Worm (Caenorhabditis elegans) whole organism, mixed stage, embryonic: ENCODE measurements around the gene C17H11.1.

Experiments used
- M03D4.4 ChIP-seq: sonication (generic microtip); optimal IDR thresholded peaks from 2 replicates; lab custom pipeline; 2017; ENCODE audit warnings: mild to moderate bottlenecking, missing genetic modification characterization, missing compliant biosample characterization
- bed-3 ChIP-seq: fragments of 200-800 bp; sonication (Bioruptor generic); optimal IDR thresholded peaks from 3 replicates; lab custom pipeline; 2018; ENCODE audit warnings: mild to moderate bottlenecking, missing genetic modification characterization, moderate library complexity, missing compliant biosample characterization
- blmp-1 ChIP-seq: fragments of 150-350 bp; optimal IDR thresholded peaks from 2 replicates; lab custom pipeline; 2014; ENCODE audit warnings: missing biosample characterization, missing genetic modification characterization
- ceh-39 ChIP-seq: fragments of 150-350 bp; optimal IDR thresholded peaks from 2 replicates; lab custom pipeline; 2014; ENCODE audit warnings: missing biosample characterization, missing genetic modification characterization
- ceh-43 ChIP-seq: fragments of 200-800 bp; sonication (Bioruptor generic); optimal IDR thresholded peaks from 2 replicates; lab custom pipeline; 2018; ENCODE audit warnings: mild to moderate bottlenecking, missing genetic modification characterization, moderate library complexity, missing compliant biosample characterization
- ceh-83 ChIP-seq: fragments of 200-800 bp; sonication (Bioruptor generic); optimal IDR thresholded peaks from 2 replicates; lab custom pipeline; 2018; ENCODE audit warnings: mild to moderate bottlenecking, missing genetic modification characterization, missing compliant biosample characterization
- ces-1 ChIP-seq: fragments of 150-350 bp; optimal IDR thresholded peaks from 2 replicates; lab custom pipeline; 2014; ENCODE audit warnings: missing biosample characterization, missing genetic modification reagents, missing genetic modification characterization
- cnd-1 ChIP-seq: fragments of 200-800 bp; sonication (Bioruptor generic); optimal IDR thresholded peaks from 2 replicates; lab custom pipeline; 2018; ENCODE audit warnings: mild to moderate bottlenecking, missing genetic modification characterization, missing compliant biosample characterization
- drap-1 ChIP-seq: fragments of 200-800 bp; sonication (Bioruptor generic); optimal IDR thresholded peaks from 3 replicates; lab custom pipeline; 2018; ENCODE audit warnings: mild to moderate bottlenecking, missing genetic modification characterization, missing compliant biosample characterization
- elt-1 ChIP-seq: sonication (generic microtip); optimal IDR thresholded peaks from 2 replicates; lab custom pipeline; 2017; ENCODE audit warnings: missing genetic modification characterization, mild to moderate bottlenecking, missing compliant biosample characterization, antibody characterized with exemption, moderate library complexity, borderline replicate concordance; ENCODE audit not compliant: insufficient read depth
- elt-3 ChIP-seq: fragments of 150-350 bp; optimal IDR thresholded peaks from 2 replicates; lab custom pipeline; 2014; ENCODE audit warnings: missing biosample characterization, missing genetic modification characterization
- flh-1 ChIP-seq: fragments of 200-800 bp; sonication (Bioruptor generic); optimal IDR thresholded peaks from 2 replicates; lab custom pipeline; 2018; ENCODE audit warnings: mild to moderate bottlenecking, missing genetic modification characterization, moderate library complexity, missing compliant biosample characterization
- ham-2 ChIP-seq: fragments of 200-800 bp; sonication (Bioruptor generic); optimal IDR thresholded peaks from 2 replicates; lab custom pipeline; 2018; ENCODE audit warnings: mild to moderate bottlenecking, missing genetic modification characterization, missing compliant biosample characterization
- hlh-1 ChIP-seq: fragments of 150-350 bp; optimal IDR thresholded peaks from 2 replicates; lab custom pipeline; 2014; ENCODE audit warnings: missing biosample characterization, missing genetic modification reagents, missing genetic modification characterization
- lin-13 ChIP-seq: fragments of 150-350 bp; optimal IDR thresholded peaks from 2 replicates; lab custom pipeline; 2014; ENCODE audit warnings: missing biosample characterization, missing genetic modification characterization
- lin-32 ChIP-seq: fragments of 200-800 bp; sonication (Bioruptor generic); optimal IDR thresholded peaks from 2 replicates; lab custom pipeline; 2018; ENCODE audit warnings: mild to moderate bottlenecking, missing genetic modification characterization, missing compliant biosample characterization
- lsy-2 ChIP-seq: fragments of 150-350 bp; optimal IDR thresholded peaks from 2 replicates; lab custom pipeline; 2014; ENCODE audit warnings: missing biosample characterization, missing genetic modification characterization
- mab-5 ChIP-seq: fragments of 150-350 bp; optimal IDR thresholded peaks from 2 replicates; lab custom pipeline; 2014; ENCODE audit warnings: missing biosample characterization, missing genetic modification characterization
- mep-1 ChIP-seq: fragments of 150-350 bp; optimal IDR thresholded peaks from 2 replicates; lab custom pipeline; 2017; ENCODE audit warnings: missing biosample characterization, missing genetic modification reagents, missing genetic modification characterization, inconsistent platforms
- mls-2 ChIP-seq: sonication (generic microtip); optimal IDR thresholded peaks from 2 replicates; lab custom pipeline; 2016; ENCODE audit warnings: mild to moderate bottlenecking, missing genetic modification characterization, moderate library complexity, missing compliant biosample characterization
- nhr-12 ChIP-seq: fragments of 150-350 bp; optimal IDR thresholded peaks from 2 replicates; lab custom pipeline; 2014; ENCODE audit warnings: missing biosample characterization, missing genetic modification characterization
- nhr-2 ChIP-seq: fragments of 150-350 bp; optimal IDR thresholded peaks from 2 replicates; lab custom pipeline; 2014; ENCODE audit warnings: missing biosample characterization, missing genetic modification characterization
- nhr-237 ChIP-seq: fragments of 150-350 bp; optimal IDR thresholded peaks from 2 replicates; lab custom pipeline; 2014; ENCODE audit warnings: missing biosample characterization, missing genetic modification characterization
- nhr-28 ChIP-seq: fragments of 150-350 bp; optimal IDR thresholded peaks from 2 replicates; lab custom pipeline; 2014; ENCODE audit warnings: missing biosample characterization, missing genetic modification characterization
- nhr-76 ChIP-seq: sonication (generic microtip); optimal IDR thresholded peaks from 2 replicates; lab custom pipeline; 2017; ENCODE audit warnings: missing biosample characterization, missing genetic modification characterization
- pha-4 ChIP-seq: fragments of 150-350 bp; optimal IDR thresholded peaks from 2 replicates; lab custom pipeline; 2018; ENCODE audit warnings: missing biosample characterization, missing genetic modification reagents, missing genetic modification characterization
- sem-2 ChIP-seq: fragments of 200-800 bp; sonication (Bioruptor generic); optimal IDR thresholded peaks from 2 replicates; lab custom pipeline; 2018; ENCODE audit warnings: mild to moderate bottlenecking, missing genetic modification characterization, missing compliant biosample characterization
- snpc-4 ChIP-seq: fragments of 150-350 bp; optimal IDR thresholded peaks from 2 replicates; lab custom pipeline; 2014; ENCODE audit warnings: missing biosample characterization, missing genetic modification characterization
- sptf-1 ChIP-seq: sonication (generic microtip); optimal IDR thresholded peaks from 2 replicates; lab custom pipeline; 2017; ENCODE audit warnings: mild to moderate bottlenecking, missing genetic modification characterization, moderate library complexity, missing compliant biosample characterization
- tbx-8 ChIP-seq: fragments of 200-800 bp; sonication (Bioruptor generic); optimal IDR thresholded peaks from 2 replicates; lab custom pipeline; 2018; ENCODE audit warnings: mild to moderate bottlenecking, missing genetic modification characterization, moderate library complexity, missing compliant biosample characterization
- unc-120 ChIP-seq: sonication (generic microtip); optimal IDR thresholded peaks from 2 replicates; lab custom pipeline; 2017; ENCODE audit warnings: missing genetic modification characterization, missing compliant biosample characterization; ENCODE audit not compliant: poor library complexity, severe bottlenecking
- unc-39 ChIP-seq: fragments of 150-350 bp; optimal IDR thresholded peaks from 2 replicates; lab custom pipeline; 2014; ENCODE audit warnings: missing biosample characterization, missing genetic modification characterization
- unc-62 ChIP-seq: fragments of 150-350 bp; optimal IDR thresholded peaks from 2 replicates; lab custom pipeline; 2014; ENCODE audit warnings: missing biosample characterization, missing genetic modification reagents, missing genetic modification characterization
- zip-8 ChIP-seq: fragments of 150-350 bp; optimal IDR thresholded peaks from 2 replicates; lab custom pipeline; 2014; ENCODE audit warnings: missing biosample characterization, missing genetic modification characterization
- ztf-11 ChIP-seq: fragments of 150-350 bp; optimal IDR thresholded peaks from 2 replicates; lab custom pipeline; 2014; ENCODE audit warnings: missing biosample characterization, missing genetic modification characterization

Gene C17H11.1

ce11 chrX:8151409-8151808, 22.3 kb upstream of the C17H11.1 start:
- TF ChIP-seq ceh-83 (GFP tag; lab: Kevin White, UChicago) (peak; percentile 56), zip-8 (no peak)
- TF ChIP-seq, all 35 proteins: peak for 1

ce11 chrX:8155447-8155877, 18.2 kb upstream of the C17H11.1 start:
- TF ChIP-seq mep-1 (tag; lab: Kevin White, UChicago) = peak; percentile 12

ce11 chrX:8155969-8156368, 17.7 kb upstream of the C17H11.1 start:
- peak; percentile 66 for TF ChIP-seq pha-4 (tag; lab: Kevin White, UChicago)
- TF ChIP-seq nhr-12 (tag; lab: Kevin White, UChicago) = no peak
- TF ChIP-seq lin-32 = peak; percentile 71
- peak; percentile 87 for TF ChIP-seq drap-1
- no peak for TF ChIP-seq elt-3 (tag; lab: Kevin White, UChicago)
- TF ChIP-seq mep-1 (tag; lab: Kevin White, UChicago) = peak; percentile 4
- peak; percentile 91 for TF ChIP-seq ceh-83 (GFP tag; lab: Kevin White, UChicago)
- TF ChIP-seq lsy-2 (tag; lab: Kevin White, UChicago) = no peak
- TF ChIP-seq unc-62 = no peak
- TF ChIP-seq unc-39 = no peak
- TF ChIP-seq sem-2 = peak; percentile 86
- peak; percentile 85 for TF ChIP-seq ceh-43
- no peak for TF ChIP-seq nhr-237 (tag; lab: Kevin White, UChicago)
- peak; percentile 5 for TF ChIP-seq ces-1 (GFP tag; lab: Kevin White, UChicago)
- no peak for TF ChIP-seq ceh-39 (tag; lab: Kevin White, UChicago)
- peak; percentile 79 for TF ChIP-seq tbx-8 (GFP tag; lab: Kevin White, UChicago)
- TF ChIP-seq nhr-28 = no peak
- peak; percentile 67 for TF ChIP-seq ham-2 (GFP tag; lab: Kevin White, UChicago)
- no peak for TF ChIP-seq elt-1 (tag; lab: Kevin White, UChicago)
- TF ChIP-seq ztf-11 (tag; lab: Kevin White, UChicago) = peak; percentile 19
- TF ChIP-seq M03D4.4 (tag; lab: Kevin White, UChicago) = peak; percentile 91
- TF ChIP-seq cnd-1 (tag; lab: Kevin White, UChicago) = peak; percentile 87
- no peak for TF ChIP-seq nhr-76
- TF ChIP-seq snpc-4 (tag; lab: Kevin White, UChicago) = no peak
- TF ChIP-seq flh-1 = peak; percentile 65
- peak; percentile 92 for TF ChIP-seq mls-2 (tag; lab: Kevin White, UChicago)
- TF ChIP-seq unc-120 (tag; lab: Kevin White, UChicago) = peak; percentile 50
- TF ChIP-seq lin-13 (tag; lab: Kevin White, UChicago) = peak; percentile 76
- TF ChIP-seq sptf-1 (tag; lab: Kevin White, UChicago) = peak; percentile 94
- no peak for TF ChIP-seq blmp-1 (tag; lab: Kevin White, UChicago)
- TF ChIP-seq nhr-2 = no peak
- TF ChIP-seq mab-5 = no peak
- no peak for TF ChIP-seq hlh-1 (tag; lab: Kevin White, UChicago)
- no peak for TF ChIP-seq zip-8
- peak; percentile 85 for TF ChIP-seq bed-3
- TF ChIP-seq, all 35 proteins: peak for 19

DNA sequence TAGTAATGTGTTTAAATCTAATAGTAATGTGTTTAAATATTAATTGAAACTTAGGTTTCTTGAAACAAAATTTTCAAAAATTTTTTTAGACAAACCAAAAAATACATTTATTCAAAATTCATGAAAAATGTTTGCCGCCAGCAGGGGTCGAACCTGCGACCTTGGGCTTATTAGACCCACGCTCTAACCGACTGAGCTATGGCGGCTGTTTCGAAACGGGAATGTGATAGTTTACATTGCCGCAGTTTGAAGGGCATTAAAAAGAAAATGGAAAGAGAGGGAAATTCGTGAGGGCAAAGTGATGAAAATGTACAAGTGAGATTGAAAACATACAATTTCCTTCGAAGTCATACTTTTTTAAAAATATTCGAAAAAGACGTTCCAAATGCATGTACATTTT, 17.2 kb upstream of the C17H11.1 start:
- no peak for TF ChIP-seq nhr-12 (tag; lab: Kevin White, UChicago)
- no peak for TF ChIP-seq mls-2 (tag; lab: Kevin White, UChicago)
- no peak for TF ChIP-seq ceh-83 (GFP tag; lab: Kevin White, UChicago)
- TF ChIP-seq nhr-28 = no peak

DNA sequence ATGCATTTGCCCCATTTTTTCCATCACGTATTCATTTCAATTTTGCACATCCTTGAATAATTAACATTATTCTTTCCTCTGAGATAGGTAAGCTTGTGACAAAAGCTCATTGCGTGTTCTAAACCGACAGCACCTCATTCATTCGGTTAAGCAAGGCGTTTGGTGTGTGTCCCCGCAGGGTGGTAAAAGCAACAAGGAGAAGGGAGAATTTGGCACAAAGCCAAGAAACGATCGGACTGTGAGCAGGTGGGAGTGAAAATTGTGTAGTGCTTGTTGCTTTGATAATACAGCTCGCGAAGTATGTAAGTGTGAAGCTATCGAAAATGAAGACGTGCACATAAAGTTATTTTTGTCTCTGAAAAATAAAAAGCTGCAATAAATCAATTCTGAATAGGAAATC, 16.6 kb upstream of the C17H11.1 start:
- peak; percentile 68 for TF ChIP-seq ceh-39 (tag; lab: Kevin White, UChicago)
- peak; percentile 94 for TF ChIP-seq mep-1 (tag; lab: Kevin White, UChicago)
- peak; percentile 18 for TF ChIP-seq ces-1 (GFP tag; lab: Kevin White, UChicago)
- TF ChIP-seq nhr-237 (tag; lab: Kevin White, UChicago) = no peak
- no peak for TF ChIP-seq zip-8
- TF ChIP-seq sem-2 = no peak
- TF ChIP-seq cnd-1 (tag; lab: Kevin White, UChicago) = peak; percentile 56
- TF ChIP-seq lsy-2 (tag; lab: Kevin White, UChicago) = peak; percentile 45
- peak; percentile 1 for TF ChIP-seq hlh-1 (tag; lab: Kevin White, UChicago)
- TF ChIP-seq unc-62 = peak; percentile 30
- no peak for TF ChIP-seq ceh-83 (GFP tag; lab: Kevin White, UChicago)
- TF ChIP-seq nhr-12 (tag; lab: Kevin White, UChicago) = no peak
- TF ChIP-seq mls-2 (tag; lab: Kevin White, UChicago) = no peak
- no peak for TF ChIP-seq ceh-43
- TF ChIP-seq mab-5 = no peak
- TF ChIP-seq elt-3 (tag; lab: Kevin White, UChicago) = no peak
- TF ChIP-seq ztf-11 (tag; lab: Kevin White, UChicago) = peak; percentile 91
- no peak for TF ChIP-seq unc-39
- no peak for TF ChIP-seq flh-1
- TF ChIP-seq nhr-2 = peak; percentile 12
- no peak for TF ChIP-seq elt-1 (tag; lab: Kevin White, UChicago)
- no peak for TF ChIP-seq blmp-1 (tag; lab: Kevin White, UChicago)
- no peak for TF ChIP-seq snpc-4 (tag; lab: Kevin White, UChicago)
- TF ChIP-seq M03D4.4 (tag; lab: Kevin White, UChicago) = no peak
- peak; percentile 38 for TF ChIP-seq lin-32
- peak; percentile 58 for TF ChIP-seq sptf-1 (tag; lab: Kevin White, UChicago)
- no peak for TF ChIP-seq nhr-76
- no peak for TF ChIP-seq unc-120 (tag; lab: Kevin White, UChicago)
- no peak for TF ChIP-seq bed-3
- peak; percentile 60 for TF ChIP-seq ham-2 (GFP tag; lab: Kevin White, UChicago)
- TF ChIP-seq tbx-8 (GFP tag; lab: Kevin White, UChicago) = no peak
- TF ChIP-seq drap-1 = no peak
- TF ChIP-seq lin-13 (tag; lab: Kevin White, UChicago) = peak; percentile 95
- TF ChIP-seq nhr-28 = no peak
- peak; percentile 46 for TF ChIP-seq pha-4 (tag; lab: Kevin White, UChicago)
